Fruit fly (Drosophila melanogaster): Measurements from ENCODE around the gene Esp.
A peak's percentile ranks its signal among the peaks of the same experiment; 100 is the strongest.

Gene Esp

dm6 chr3R:24870389-24871048, 28.8 kb downstream of the Esp start, which contains the start of gene CycB3 (continued):
- TF ChIP-seq HmgZ (tag; optimal IDR thresholded peaks at IDR 0.05) (peak; percentile 71), CG12104 (GFP tag; optimal IDR thresholded peaks at IDR 0.05) (no peak), Sin3A (optimal IDR thresholded peaks at IDR 0.05) (peak; percentile 53), CG12769 (tag; optimal IDR thresholded peaks at IDR 0.05) (no peak), dmrt11E (tag; optimal IDR thresholded peaks at IDR 0.05) (peak; percentile 31), p53 (GFP tag; optimal IDR thresholded peaks at IDR 0.05) (no peak), so (GFP tag; IDR thresholded peaks at IDR 0.05) (no peak), Taf1 (GFP tag; IDR thresholded peaks at IDR 0.05) (no peak), Fer1 (GFP tag; optimal IDR thresholded peaks at IDR 0.05) (no peak), CG7372 (GFP tag; IDR thresholded peaks at IDR 0.05) (no peak), ttk (GFP tag; IDR thresholded peaks at IDR 0.05) (peak; percentile 20; the same call in 1 of the 2 replicates), Lpt (GFP tag; optimal IDR thresholded peaks at IDR 0.05) (no peak), eyg (GFP tag; optimal IDR thresholded peaks at IDR 0.05) (no peak), CG18262 (tag; optimal IDR thresholded peaks at IDR 0.05) (peak; percentile 17), HLH54F (GFP tag; optimal IDR thresholded peaks at IDR 0.05) (no peak), phol (tag; optimal IDR thresholded peaks at IDR 0.05) (peak; percentile 91), CG6689 (GFP tag; IDR thresholded peaks at IDR 0.05) (no peak), mam (GFP tag; optimal IDR thresholded peaks at IDR 0.05) (no peak), CG32772 (GFP tag; IDR thresholded peaks at IDR 0.05) (no peak), fd96Cb (tag; optimal IDR thresholded peaks at IDR 0.05) (no peak), Six4 (GFP tag; optimal IDR thresholded peaks at IDR 0.05) (no peak), CG2678 (tag; optimal IDR thresholded peaks at IDR 0.05) (no peak), slou (GFP tag; optimal IDR thresholded peaks at IDR 0.05) (no peak), CG16863 (GFP tag; optimal IDR thresholded peaks at IDR 0.05) (no peak), fd3F (GFP tag; optimal IDR thresholded peaks at IDR 0.05) (no peak), abd-A (tag; optimal IDR thresholded peaks at IDR 0.05) (no peak), Fer3 (tag; optimal IDR thresholded peaks at IDR 0.05) (no peak), lilli (GFP tag; optimal IDR thresholded peaks at IDR 0.05) (no peak), CG34422 (GFP tag; IDR thresholded peaks at IDR 0.05) (0 out of 3 replicates have a peak, but pooled peaks have one; percentile 22), tll (GFP tag; optimal IDR thresholded peaks at IDR 0.05) (peak in 1 of 2 experiments; percentile 33), CG1832 (GFP tag; optimal IDR thresholded peaks at IDR 0.05) (no peak), CG9727 (GFP tag; optimal IDR thresholded peaks at IDR 0.05) (peak; percentile 23), dan (GFP tag; IDR thresholded peaks at IDR 0.05) (no peak), CG5180 (GFP tag; optimal IDR thresholded peaks at IDR 0.05) (no peak), Sry-δ (GFP tag; optimal IDR thresholded peaks at IDR 0.05) (peak; percentile 58), CG17802 (tag; optimal IDR thresholded peaks at IDR 0.05) (no peak), odd (GFP tag; optimal IDR thresholded peaks at IDR 0.05) (no peak), br (optimal IDR thresholded peaks at IDR 0.05) (no peak), CG8388 (GFP tag; optimal IDR thresholded peaks at IDR 0.05) (no peak), Abd-B (GFP tag; optimal IDR thresholded peaks at IDR 0.05) (no peak), CG18011 (GFP tag; optimal IDR thresholded peaks at IDR 0.05) (no peak), CG31365 (tag; optimal IDR thresholded peaks at IDR 0.05) (no peak), tup (GFP tag; optimal IDR thresholded peaks at IDR 0.05) (no peak), CG15696 (tag; optimal IDR thresholded peaks at IDR 0.05) (no peak), E2f2 (GFP tag; IDR thresholded peaks at IDR 0.05) (peak; percentile 100), wor (GFP tag; IDR thresholded peaks at IDR 0.05) (no peak), CG33213 (GFP tag; optimal IDR thresholded peaks at IDR 0.05) (peak; percentile 63), inv (GFP tag; IDR thresholded peaks at IDR 0.05; ENCODE audit: partially characterized antibody) (no peak), CG3726 (GFP tag; IDR thresholded peaks at IDR 0.05) (no peak), CG1602 (GFP tag; optimal IDR thresholded peaks at IDR 0.05) (no peak), CG15269 (tag; optimal IDR thresholded peaks at IDR 0.05) (no peak)
